Worm (Caenorhabditis elegans): ENCODE data around the gene cyp-14A2.
A peak's percentile ranks its signal among the peaks of the same experiment; 100 is the strongest.

DNA sequence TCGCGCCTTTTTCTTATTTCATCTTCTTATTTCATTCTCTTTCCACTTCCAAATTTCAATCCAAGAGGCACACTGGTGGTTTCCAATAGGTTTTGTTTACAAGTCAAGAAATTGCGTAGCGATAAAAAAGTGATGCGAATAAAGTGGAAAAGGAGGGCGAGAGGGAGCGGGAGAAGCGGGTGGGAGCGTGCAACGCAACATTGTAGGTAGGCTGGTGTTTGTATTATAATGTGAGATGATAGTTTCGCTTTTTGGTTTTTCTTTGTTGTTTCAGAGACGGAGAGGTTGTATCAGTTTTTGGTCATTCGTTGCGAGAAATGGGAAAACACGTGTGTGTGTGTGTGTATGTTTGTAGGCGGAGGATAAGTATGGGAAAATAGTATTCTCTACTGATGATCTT is 19.3 kb downstream of the cyp-14A2 start:
- TF ChIP-seq skn-1 (tag; optimal IDR thresholded peaks at IDR 0.05) = no peak
- peak; percentile 56 for TF ChIP-seq mdl-1 (tag; optimal IDR thresholded peaks at IDR 0.05)

All from whole organism, L3 larva.